Fruit fly (Drosophila melanogaster): ENCODE measurements around the gene RpS27.

Gene RpS27

dm6 chr3R:25265589-25266201, 18.4 kb upstream of the RpS27 start, which contains the start of the genes GlnRS and RIOK2 (continued):
- TF ChIP-seq bcd (GFP tag; optimal IDR thresholded peaks at IDR 0.05) (no peak), kay (GFP tag; optimal IDR thresholded peaks at IDR 0.05) (peak; percentile 68), CG10654 (GFP tag; optimal IDR thresholded peaks at IDR 0.05) (no peak), CG4282 (GFP tag; optimal IDR thresholded peaks at IDR 0.05) (no peak), CG3847 (GFP tag; IDR thresholded peaks at IDR 0.05) (peak; percentile 45; the same call in 1 of the 2 replicates), z (GFP tag; IDR thresholded peaks at IDR 0.05) (no peak), CG7357 (GFP tag; IDR thresholded peaks at IDR 0.05) (peak; percentile 99), CG2120 (GFP tag; optimal IDR thresholded peaks at IDR 0.05) (peak; percentile 2), NC2β (GFP tag; optimal IDR thresholded peaks at IDR 0.05) (peak; percentile 45), Doc2 (GFP tag; IDR thresholded peaks at IDR 0.05) (no peak), E2f2 (GFP tag; IDR thresholded peaks at IDR 0.05) (no peak), HLH4C (GFP tag; IDR thresholded peaks at IDR 0.05; ENCODE audit: partially characterized antibody) (peak; percentile 92), dpn (GFP tag; optimal IDR thresholded peaks at IDR 0.05) (peak in 1 of 2 experiments; percentile 18), CG11504 (tag; optimal IDR thresholded peaks at IDR 0.05) (no peak), CrebB (tag; optimal IDR thresholded peaks at IDR 0.05) (peak; percentile 11), CG17328 (GFP tag; IDR thresholded peaks at IDR 0.05) (no peak), Taf1 (GFP tag; IDR thresholded peaks at IDR 0.05) (no peak), bbx (GFP tag; IDR thresholded peaks at IDR 0.05; ENCODE audit: partially characterized antibody) (peak; percentile 96), shn (GFP tag; optimal IDR thresholded peaks at IDR 0.05) (no peak), oc (tag; optimal IDR thresholded peaks at IDR 0.05) (no peak), CG12769 (tag; optimal IDR thresholded peaks at IDR 0.05) (no peak), cato (GFP tag; optimal IDR thresholded peaks at IDR 0.05; ENCODE audit: borderline replicate concordance) (no peak), knrl (GFP tag; IDR thresholded peaks at IDR 0.05; ENCODE audit: partially characterized antibody) (peak; percentile 95), Lpt (GFP tag; optimal IDR thresholded peaks at IDR 0.05) (no peak), ci (GFP tag; IDR thresholded peaks at IDR 0.05) (no peak; the same call in 2 of the 3 replicates), NC2α (GFP tag; optimal IDR thresholded peaks at IDR 0.05) (no peak), CG8359 (GFP tag; optimal IDR thresholded peaks at IDR 0.05; ENCODE audit: borderline replicate concordance) (no peak), Vsx1 (GFP tag; optimal IDR thresholded peaks at IDR 0.05) (no peak), CG3065 (GFP tag; optimal IDR thresholded peaks at IDR 0.05) (no peak), yki (optimal IDR thresholded peaks at IDR 0.05) (no peak), Meics (GFP tag; optimal IDR thresholded peaks at IDR 0.05) (no peak), CG1233 (GFP tag; optimal IDR thresholded peaks at IDR 0.05) (no peak), HLH3B (GFP tag; IDR thresholded peaks at IDR 0.05) (no peak), CG2712 (tag; optimal IDR thresholded peaks at IDR 0.05) (peak; percentile 48), sd (tag; optimal IDR thresholded peaks at IDR 0.05) (peak; percentile 66), Blimp-1 (GFP tag; optimal IDR thresholded peaks at IDR 0.05) (no peak), CG7372 (GFP tag; IDR thresholded peaks at IDR 0.05) (no peak), danr (GFP tag; IDR thresholded peaks at IDR 0.05) (no peak), CG2202 (tag; optimal IDR thresholded peaks at IDR 0.05) (no peak), pita (GFP tag; optimal IDR thresholded peaks at IDR 0.05) (no peak), CG10979 (tag; optimal IDR thresholded peaks at IDR 0.05) (peak; percentile 1), Spps (tag; optimal IDR thresholded peaks at IDR 0.05) (no peak), CG13123 (GFP tag; optimal IDR thresholded peaks at IDR 0.05) (no peak), Dbx (GFP tag; IDR thresholded peaks at IDR 0.05) (peak; percentile 60; the same call in 2 of the 3 replicates), CG1792 (GFP tag; optimal IDR thresholded peaks at IDR 0.05) (no peak), crp (GFP tag; optimal IDR thresholded peaks at IDR 0.05) (peak in 1 of 2 experiments; percentile 63), Dp (GFP tag; optimal IDR thresholded peaks at IDR 0.05) (peak; percentile 32), prd (optimal IDR thresholded peaks at IDR 0.05) (no peak), prd (GFP tag; IDR thresholded peaks at IDR 0.05) (no peak), HmgZ (tag; optimal IDR thresholded peaks at IDR 0.05) (peak; percentile 86), CG9215 (GFP tag; IDR thresholded peaks at IDR 0.05) (no peak)

Data from whole organism, embryonic.